Fruit fly (Drosophila melanogaster) whole organism, embryonic: ENCODE measurements around the gene CG6163.

ENCODE experiments used
- CG8478 ChIP-seq: fragments of >200 bp; optimal IDR thresholded peaks from 2 replicates; lab custom pipeline; 2018
- mirr ChIP-seq: fragments of 200-800 bp; sonication (Bioruptor generic); optimal IDR thresholded peaks from 3 replicates; lab custom pipeline; 2018; ENCODE audit warnings: missing biosample characterization, mild to moderate bottlenecking, missing genetic modification characterization

- no peak for TF ChIP-seq CG8478
- TF ChIP-seq mirr (GFP tag; lab: Kevin White, UChicago) = peak; percentile 72
These were observed 11.7 kb downstream of the CG6163 start for dm6 chr3L:11353002-11353401.
